Worm (Caenorhabditis elegans) whole organism, young adult: ENCODE data around the gene egl-46.

Experiments
- F22D6.2 ChIP-seq: sonication (generic microtip); optimal IDR thresholded peaks from 2 replicates; lab custom pipeline; 2016; ENCODE audit warnings: mild to moderate bottlenecking, missing genetic modification characterization, missing compliant biosample characterization
- ceh-91 ChIP-seq: fragments of 200-800 bp; sonication (Bioruptor generic); IDR thresholded peaks from 2 replicates; pipeline ENCODE4 v1.3.6; 2022; ENCODE audit warnings: missing genetic modification reagents, missing genetic modification characterization, missing compliant biosample characterization
- fkh-3 ChIP-seq: sonication (generic microtip); optimal IDR thresholded peaks from 2 replicates; lab custom pipeline; 2016; ENCODE audit warnings: mild to moderate bottlenecking, missing genetic modification characterization, missing compliant biosample characterization
- lag-1 ChIP-seq: fragments of 200-800 bp; sonication (Bioruptor generic); IDR thresholded peaks from 2 replicates; pipeline ENCODE4 v1.3.6; 2022; ENCODE audit warnings: missing genetic modification reagents, missing genetic modification characterization, missing compliant biosample characterization
- lin-35 ChIP-seq, 3 experiments: fragments of 150-350 bp in 2 of 3; sonication (generic microtip) in 1 of 3; optimal IDR thresholded peaks; 2 replicates each; lab custom pipeline; 2014 to 2018; ENCODE audit warnings: missing biosample characterization in 3 of 3, missing genetic modification characterization in 3 of 3, missing genetic modification reagents in 3 of 3
- lir-1 ChIP-seq: fragments of 200-800 bp; sonication (Bioruptor generic); conservative IDR thresholded peaks from 2 replicates; pipeline ENCODE4 v1.3.6; 2022; ENCODE audit warnings: missing genetic modification reagents, missing genetic modification characterization, missing compliant biosample characterization
- zim-3 ChIP-seq: sonication (generic microtip); optimal IDR thresholded peaks from 2 replicates; lab custom pipeline; 2017; ENCODE audit warnings: mild to moderate bottlenecking, missing genetic modification characterization, moderate library complexity, missing compliant biosample characterization

- no peak for TF ChIP-seq zim-3 (tag; lab: Kevin White, UChicago)
- no peak for TF ChIP-seq lag-1
- no peak for TF ChIP-seq F22D6.2
- TF ChIP-seq lin-35 (GFP tag; optimal IDR thresholded peaks at IDR 0.05; lab: Kevin White, UChicago) = no peak
- TF ChIP-seq fkh-3 (tag; lab: Kevin White, UChicago) = no peak
- no peak for TF ChIP-seq lir-1 (GFP tag; lab: Robert Waterston, UW)
- no peak for TF ChIP-seq ceh-91 (GFP tag; lab: Robert Waterston, UW)
These were observed 36.9 kb upstream of the egl-46 start, which contains the start of gene srg-30 for ce11 chrV:6718232-6718631.
